Fruit fly (Drosophila melanogaster): Measurements from ENCODE around the gene CG31637.

DNA sequence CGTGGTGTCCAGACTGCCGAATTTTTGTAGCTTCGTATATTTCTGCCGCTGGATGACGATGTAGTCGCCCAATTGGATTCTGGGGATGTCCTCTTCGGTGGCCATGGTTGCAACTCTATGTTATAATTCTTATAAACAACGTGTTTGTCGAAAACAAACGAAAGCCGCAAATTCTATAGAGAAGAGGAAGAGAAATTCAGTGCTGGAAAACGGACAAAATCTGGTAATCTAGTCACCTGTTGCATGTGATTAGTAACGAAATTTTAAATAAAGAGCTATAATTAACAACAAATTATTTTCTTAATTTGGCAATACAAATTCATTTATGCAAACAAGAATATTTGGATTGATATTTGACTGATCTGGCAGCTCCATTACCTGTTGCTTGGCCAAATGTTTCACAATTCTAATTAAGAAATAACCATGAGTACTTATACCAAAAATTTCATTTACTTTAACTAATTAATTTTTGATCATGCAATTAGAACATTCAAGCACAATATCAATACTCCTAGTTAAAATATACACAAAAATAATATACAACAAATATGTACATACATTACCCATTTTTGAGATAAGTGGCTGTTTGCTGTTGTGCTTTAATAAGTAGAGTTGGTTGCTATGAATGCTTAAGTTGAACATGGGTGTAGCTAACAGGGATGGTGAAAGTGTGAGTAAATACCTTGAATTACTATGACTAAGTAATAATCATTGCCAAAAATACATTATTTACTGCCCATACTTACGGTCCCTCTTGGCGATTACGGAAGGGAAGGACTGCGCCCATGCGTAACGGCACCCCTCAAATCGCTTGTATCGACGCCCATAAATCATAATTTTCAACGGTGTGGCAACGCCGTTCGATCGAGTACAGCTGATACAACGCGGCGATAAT is 63.3 kb downstream of the CG31637 start, which contains the start of the genes Trmt6 and Ent2:
- TF ChIP-seq woc (GFP tag; optimal IDR thresholded peaks at IDR 0.05) (peak; percentile 93), pan (optimal IDR thresholded peaks at IDR 0.05) (no peak), h (GFP tag; optimal IDR thresholded peaks at IDR 0.05) (peak; percentile 98), Rel (GFP tag; optimal IDR thresholded peaks at IDR 0.05) (peak; percentile 82), Rel (tag; optimal IDR thresholded peaks at IDR 0.05) (peak; percentile 68), fru (GFP tag; optimal IDR thresholded peaks at IDR 0.05) (peak; percentile 96), Abd-B (GFP tag; optimal IDR thresholded peaks at IDR 0.05) (no peak), Myc (optimal IDR thresholded peaks at IDR 0.05) (peak; percentile 13), Hr83 (GFP tag; optimal IDR thresholded peaks at IDR 0.05; ENCODE audit: poor library complexity, severe bottlenecking) (peak; percentile 99), psq (GFP tag; optimal IDR thresholded peaks at IDR 0.05) (peak; percentile 93), Hnf4 (GFP tag; optimal IDR thresholded peaks at IDR 0.05) (peak; percentile 94), usp (GFP tag; optimal IDR thresholded peaks at IDR 0.05) (no peak), dl (GFP tag; optimal IDR thresholded peaks at IDR 0.05; ENCODE audit: insufficient read depth in 1 of 2, partially characterized antibody in 2 of 2) (no peak), dsf (GFP tag; optimal IDR thresholded peaks at IDR 0.05; ENCODE audit: borderline replicate concordance) (peak; percentile 83)
